Fruit fly (Drosophila melanogaster) whole organism, embryonic: ENCODE measurements around the gene sti.

Source experiments
- Bdp1 ChIP-seq: fragments of 200-800 bp; sonication (Bioruptor generic); optimal IDR thresholded peaks from 3 replicates; lab custom pipeline; 2016; ENCODE audit warnings: missing biosample characterization, missing genetic modification characterization
- CG10959 ChIP-seq: fragments of 200-800 bp; sonication (Bioruptor generic); IDR thresholded peaks from 2 replicates; pipeline ENCODE4 v1.3.6; 2022; ENCODE audit warnings: missing biosample characterization, missing genetic modification characterization
- CG11398 ChIP-seq: fragments of 200-800 bp; sonication (Bioruptor generic); optimal IDR thresholded peaks from 2 replicates; lab custom pipeline; 2016; ENCODE audit warnings: missing biosample characterization, missing genetic modification characterization
- CG11723 ChIP-seq: fragments of 200-800 bp; sonication (Bioruptor generic); optimal IDR thresholded peaks from 2 replicates; lab custom pipeline; 2017; ENCODE audit warnings: missing biosample characterization, mild to moderate bottlenecking, missing genetic modification characterization
- CG13123 ChIP-seq: fragments of 200-800 bp; sonication (Bioruptor generic); optimal IDR thresholded peaks from 2 replicates; lab custom pipeline; 2016; ENCODE audit warnings: missing biosample characterization, missing genetic modification characterization
- CG15073 ChIP-seq: fragments of 200-800 bp; sonication (Bioruptor generic); optimal IDR thresholded peaks from 2 replicates; lab custom pipeline; 2016; ENCODE audit warnings: missing biosample characterization, missing genetic modification characterization
- CG15479 ChIP-seq: fragments of 200-800 bp; sonication (Bioruptor generic); optimal IDR thresholded peaks from 3 replicates; lab custom pipeline; 2019; ENCODE audit warnings: missing biosample characterization, mild to moderate bottlenecking, missing genetic modification characterization, moderate library complexity
- CG15601 ChIP-seq: fragments of 200-800 bp; sonication (Bioruptor generic); optimal IDR thresholded peaks from 3 replicates; lab custom pipeline; 2019; ENCODE audit warnings: missing biosample characterization, mild to moderate bottlenecking, missing genetic modification characterization, moderate library complexity
- CG16779 ChIP-seq: fragments of 200-800 bp; sonication (Bioruptor generic); IDR thresholded peaks from 2 replicates; pipeline ENCODE4 v1.3.6; 2022; ENCODE audit warnings: missing biosample characterization, missing genetic modification characterization
- CG18476 ChIP-seq: fragments of 200-800 bp; sonication (Bioruptor generic); optimal IDR thresholded peaks from 2 replicates; lab custom pipeline; 2016; ENCODE audit warnings: missing biosample characterization, mild to moderate bottlenecking, missing genetic modification characterization
- CG18599 ChIP-seq: fragments of 200-800 bp; sonication (Bioruptor generic); optimal IDR thresholded peaks from 3 replicates; lab custom pipeline; 2017; ENCODE audit warnings: missing biosample characterization, missing genetic modification characterization, mild to moderate bottlenecking, moderate library complexity, missing genetic modification reagents
- CG34422 ChIP-seq: fragments of 200-800 bp; sonication (Bioruptor generic); IDR thresholded peaks from 3 replicates; pipeline ENCODE4 v1.3.6; 2022; ENCODE audit warnings: missing biosample characterization, missing genetic modification characterization
- CG3726 ChIP-seq: fragments of 200-800 bp; sonication (Bioruptor generic); IDR thresholded peaks from 3 replicates; pipeline ENCODE4, ENCODE4 v1.3.6; 2022; ENCODE audit warnings: missing biosample characterization, missing genetic modification characterization
- CG43689 ChIP-seq: fragments of 200-800 bp; sonication (Bioruptor generic); IDR thresholded peaks from 2 replicates; pipeline ENCODE4 v1.3.6; 2022; ENCODE audit warnings: missing biosample characterization, missing genetic modification characterization
- CG4424 ChIP-seq: fragments of 200-800 bp; sonication (Bioruptor generic); optimal IDR thresholded peaks from 3 replicates; lab custom pipeline; 2016; ENCODE audit warnings: missing biosample characterization, missing genetic modification characterization
- CG6175 ChIP-seq: fragments of 200-800 bp; sonication (Bioruptor generic); IDR thresholded peaks from 3 replicates; pipeline ENCODE4 v1.3.6; 2022; ENCODE audit warnings: missing biosample characterization, missing genetic modification characterization
- CG6654 ChIP-seq: fragments of 200-800 bp; sonication (Bioruptor generic); optimal IDR thresholded peaks from 2 replicates; lab custom pipeline; 2017; ENCODE audit warnings: missing biosample characterization, mild to moderate bottlenecking, missing genetic modification characterization
- CG8944 ChIP-seq: fragments of 200-800 bp; sonication (Bioruptor generic); optimal IDR thresholded peaks from 3 replicates; lab custom pipeline; 2016; ENCODE audit warnings: missing biosample characterization, missing genetic modification characterization
- CG9797 ChIP-seq: fragments of 200-800 bp; sonication (Bioruptor generic); optimal IDR thresholded peaks from 3 replicates; lab custom pipeline; 2018; ENCODE audit warnings: missing biosample characterization, mild to moderate bottlenecking, missing genetic modification characterization
- CG9876 ChIP-seq: fragments of 200-800 bp; sonication (Bioruptor generic); optimal IDR thresholded peaks from 2 replicates; lab custom pipeline; 2016; ENCODE audit warnings: missing biosample characterization, missing genetic modification characterization
- Camta ChIP-seq: fragments of 200-800 bp; sonication (Bioruptor generic); optimal IDR thresholded peaks from 2 replicates; lab custom pipeline; 2016; ENCODE audit warnings: missing biosample characterization, missing genetic modification characterization
- Chrac-16 ChIP-seq: fragments of 200-800 bp; sonication (Bioruptor generic); optimal IDR thresholded peaks from 3 replicates; lab custom pipeline; 2016; ENCODE audit warnings: missing biosample characterization, missing genetic modification characterization
- D ChIP-seq, 2 experiments: fragments of 200-800 bp in 1 of 2; fragments of >200 bp in 1 of 2; sonication (Bioruptor generic) in 1 of 2; optimal IDR thresholded peaks; 2 replicates in 1 of 2; 3 replicates in 1 of 2; lab custom pipeline; 2017; ENCODE audit warnings: mild to moderate bottlenecking in 1 of 2, missing biosample characterization in 1 of 2, missing genetic modification characterization in 1 of 2, missing genetic modification reagents in 1 of 2
- E2f1 ChIP-seq: fragments of 200-800 bp; sonication (Bioruptor generic); IDR thresholded peaks from 2 replicates; pipeline ENCODE4 v1.3.6; 2022; ENCODE audit warnings: missing biosample characterization, missing genetic modification characterization
- Hmr ChIP-seq: fragments of 200-800 bp; sonication (Bioruptor generic); optimal IDR thresholded peaks from 3 replicates; lab custom pipeline; 2017; ENCODE audit warnings: mild to moderate bottlenecking, missing biosample characterization, missing genetic modification reagents, missing genetic modification characterization
- Max ChIP-seq: fragments of 200-800 bp; sonication (Bioruptor generic); optimal IDR thresholded peaks from 2 replicates; lab custom pipeline; 2016; ENCODE audit warnings: missing biosample characterization, mild to moderate bottlenecking, missing genetic modification characterization
- Mrtf ChIP-seq: fragments of 200-800 bp; sonication (Bioruptor generic); IDR thresholded peaks from 3 replicates; pipeline ENCODE4 v1.3.6; 2022; ENCODE audit warnings: missing biosample characterization, missing genetic modification characterization
- NC2β ChIP-seq: fragments of 200-800 bp; sonication (Bioruptor generic); optimal IDR thresholded peaks from 2 replicates; lab custom pipeline; 2016; ENCODE audit warnings: missing biosample characterization, missing genetic modification characterization
- NK7.1 ChIP-seq: fragments of 200-800 bp; sonication (Bioruptor generic); optimal IDR thresholded peaks from 3 replicates; lab custom pipeline; 2016; ENCODE audit warnings: missing biosample characterization, missing genetic modification characterization
- Neu2 ChIP-seq: fragments of 200-800 bp; sonication (Bioruptor generic); optimal IDR thresholded peaks from 3 replicates; lab custom pipeline; 2016; ENCODE audit warnings: missing biosample characterization, missing genetic modification characterization, borderline replicate concordance
- Nf-YA ChIP-seq: fragments of 200-800 bp; sonication (Bioruptor generic); IDR thresholded peaks from 2 replicates; pipeline ENCODE4 v1.3.6; 2022; ENCODE audit warnings: missing biosample characterization, missing genetic modification characterization
- NfI ChIP-seq: fragments of 200-800 bp; sonication (Bioruptor generic); optimal IDR thresholded peaks from 3 replicates; lab custom pipeline; 2018; ENCODE audit warnings: missing biosample characterization, mild to moderate bottlenecking, missing genetic modification characterization, moderate library complexity
- Opbp ChIP-seq: fragments of 200-800 bp; sonication (Bioruptor generic); IDR thresholded peaks from 3 replicates; pipeline ENCODE4 v1.3.6; 2022; ENCODE audit warnings: missing biosample characterization, missing genetic modification characterization; ENCODE audit not compliant: partially characterized antibody
- Six4 ChIP-seq: fragments of 200-800 bp; sonication (Bioruptor generic); optimal IDR thresholded peaks from 2 replicates; lab custom pipeline; 2016; ENCODE audit warnings: missing biosample characterization, missing genetic modification characterization
- bab2 ChIP-seq: fragments of 200-800 bp; sonication (Bioruptor generic); optimal IDR thresholded peaks from 2 replicates; lab custom pipeline; 2016; ENCODE audit warnings: missing biosample characterization, missing genetic modification characterization
- bbx ChIP-seq: fragments of 200-800 bp; sonication (Bioruptor generic); IDR thresholded peaks from 2 replicates; pipeline ENCODE4 v1.3.6; 2022; ENCODE audit warnings: missing biosample characterization, missing genetic modification characterization; ENCODE audit not compliant: partially characterized antibody
- dan ChIP-seq: fragments of 200-800 bp; sonication (Bioruptor generic); IDR thresholded peaks from 2 replicates; pipeline ENCODE4 v1.3.6; 2022; ENCODE audit warnings: missing biosample characterization, missing genetic modification characterization
- dimm ChIP-seq: fragments of 200-800 bp; sonication (Bioruptor generic); IDR thresholded peaks from 2 replicates; pipeline ENCODE4 v1.3.6; 2022; ENCODE audit warnings: missing biosample characterization, missing genetic modification characterization
- disco-r ChIP-seq: fragments of 200-800 bp; sonication (Bioruptor generic); optimal IDR thresholded peaks from 2 replicates; lab custom pipeline; 2016; ENCODE audit warnings: missing biosample characterization, missing genetic modification characterization
- dm ChIP-seq: fragments of 200-800 bp; sonication (Bioruptor generic); optimal IDR thresholded peaks from 3 replicates; lab custom pipeline; 2016; ENCODE audit warnings: missing biosample characterization, missing genetic modification characterization
- exex ChIP-seq: fragments of 200-800 bp; sonication (Bioruptor generic); optimal IDR thresholded peaks from 4 replicates; lab custom pipeline; 2018; ENCODE audit warnings: missing biosample characterization, mild to moderate bottlenecking, missing genetic modification characterization, moderate library complexity
- knrl ChIP-seq: fragments of 200-800 bp; sonication (Bioruptor generic); IDR thresholded peaks from 3 replicates; pipeline ENCODE4 v1.3.6; 2022; ENCODE audit warnings: missing biosample characterization, missing genetic modification characterization; ENCODE audit not compliant: partially characterized antibody
- pan ChIP-seq, 4 experiments: fragments of >200 bp in 3 of 4; fragments of 200-800 bp in 1 of 4; sonication (Bioruptor generic) in 1 of 4; optimal IDR thresholded peaks in 3 of 4; IDR thresholded peaks in 1 of 4; 2 replicates each; pipeline versions ENCODE4 v1.3.6 to Lab custom; 2017 to 2022; ENCODE audit warnings: missing biosample characterization in 2 of 4, missing genetic modification characterization in 2 of 4, mixed read lengths in 1 of 4
- peb ChIP-seq: fragments of 200-800 bp; sonication (Bioruptor generic); IDR thresholded peaks from 2 replicates; pipeline ENCODE4 v1.3.6; 2022; ENCODE audit warnings: missing biosample characterization, missing genetic modification characterization
- schlank ChIP-seq: fragments of 200-800 bp; sonication (Bioruptor generic); optimal IDR thresholded peaks from 2 replicates; lab custom pipeline; 2018; ENCODE audit warnings: missing biosample characterization, mild to moderate bottlenecking, missing genetic modification characterization
- sisA ChIP-seq: fragments of 200-800 bp; sonication (Bioruptor generic); IDR thresholded peaks from 2 replicates; pipeline ENCODE4 v1.3.6; 2022; ENCODE audit warnings: missing biosample characterization, missing genetic modification characterization
- slbo ChIP-seq: fragments of 200-800 bp; sonication (Bioruptor generic); IDR thresholded peaks from 2 replicates; pipeline ENCODE4 v1.3.6; 2022; ENCODE audit warnings: missing biosample characterization, missing genetic modification characterization
- tio ChIP-seq: fragments of 200-800 bp; sonication (Bioruptor generic); optimal IDR thresholded peaks from 2 replicates; lab custom pipeline; 2017; ENCODE audit warnings: missing biosample characterization, missing genetic modification characterization, inconsistent platforms
- twi ChIP-seq: fragments of 200-800 bp; optimal IDR thresholded peaks from 2 replicates; lab custom pipeline; 2019; ENCODE audit warnings: missing biosample characterization, mild to moderate bottlenecking, missing genetic modification characterization, moderate library complexity

The sti gene

dm6 chr3L:12490418-12491035, 24.1 kb downstream of the sti start, which contains the start of gene CG10660 (continued):
- TF ChIP-seq bbx (GFP tag; lab: Robert Waterston, UW) = no peak
- peak; percentile 69 for TF ChIP-seq dimm (GFP tag; lab: Robert Waterston, UW)
- TF ChIP-seq NfI (GFP tag; lab: Kevin White, UChicago) = peak; percentile 81
- TF ChIP-seq D (optimal IDR thresholded peaks at IDR 0.05; lab: Kevin White, UChicago) = no peak
- peak; percentile 88 for TF ChIP-seq D (GFP tag; optimal IDR thresholded peaks at IDR 0.05; lab: Kevin White, UChicago)
- peak; percentile 79 for TF ChIP-seq bab2 (GFP tag; lab: Kevin White, UChicago)
- peak; percentile 91 for TF ChIP-seq CG34422
- TF ChIP-seq CG8944 = peak; percentile 63
- peak; percentile 40 for TF ChIP-seq CG11398 (GFP tag; lab: Kevin White, UChicago)
- TF ChIP-seq Six4 (GFP tag; lab: Kevin White, UChicago) = peak; percentile 66
- TF ChIP-seq CG16779 (GFP tag; lab: Robert Waterston, UW) = 0 out of 2 replicates have a peak, but pooled peaks have one; percentile 55
- TF ChIP-seq twi = peak; percentile 68
- TF ChIP-seq sisA (GFP tag; lab: Robert Waterston, UW) = peak; percentile 87
- TF ChIP-seq knrl (GFP tag; lab: Robert Waterston, UW) = no peak
- peak; percentile 70 for TF ChIP-seq CG11723 (GFP tag; lab: Kevin White, UChicago)
- peak; percentile 87 for TF ChIP-seq CG18476 (GFP tag; lab: Kevin White, UChicago)
- TF ChIP-seq CG13123 (GFP tag; lab: Kevin White, UChicago) = peak; percentile 27
- TF ChIP-seq Hmr = peak; percentile 89
- peak; percentile 81 for TF ChIP-seq E2f1 (GFP tag; lab: Robert Waterston, UW)
- peak; percentile 66; the same call in 1 of the 2 replicates for TF ChIP-seq CG10959 (GFP tag; lab: Robert Waterston, UW)
- no peak for TF ChIP-seq Neu2
- peak; percentile 74 for TF ChIP-seq Chrac-16
- TF ChIP-seq CG4424 = peak; percentile 80
- TF ChIP-seq slbo (GFP tag; lab: Robert Waterston, UW) = peak; percentile 85
- TF ChIP-seq Bdp1 = peak; percentile 50
- peak; percentile 49 for TF ChIP-seq Camta (GFP tag; lab: Kevin White, UChicago)
- TF ChIP-seq CG43689 (GFP tag; lab: Robert Waterston, UW) = 0 out of 2 replicates have a peak, but pooled peaks have one; percentile 18
- peak; percentile 13 for TF ChIP-seq CG9797 (GFP tag; lab: Kevin White, UChicago)
- peak; percentile 56 for TF ChIP-seq dm
- TF ChIP-seq CG18599 = peak; percentile 88
- TF ChIP-seq exex (tag; lab: Kevin White, UChicago) = peak; percentile 22
- TF ChIP-seq CG15073 (GFP tag; lab: Kevin White, UChicago) = peak; percentile 22
- TF ChIP-seq peb (GFP tag; lab: Robert Waterston, UW) = peak; percentile 75
- TF ChIP-seq pan (optimal IDR thresholded peaks at IDR 0.05; lab: Kevin White, UChicago) = no peak
- TF ChIP-seq pan (GFP tag; optimal IDR thresholded peaks at IDR 0.05 in 1 of 2, IDR thresholded peaks at IDR 0.05 in 1 of 2) = peak in 1 of 2 experiments; percentile 87
- 0 out of 3 replicates have a peak, but pooled peaks have one; percentile 14 for TF ChIP-seq CG6175
- peak; percentile 54 for TF ChIP-seq NK7.1 (GFP tag; lab: Kevin White, UChicago)
- TF ChIP-seq CG15479 (GFP tag; lab: Kevin White, UChicago) = no peak
- TF ChIP-seq tio (GFP tag; lab: Kevin White, UChicago) = peak; percentile 70
- TF ChIP-seq Nf-YA (GFP tag; lab: Robert Waterston, UW) = peak; percentile 82
- TF ChIP-seq CG6654 = peak; percentile 78
- peak; percentile 64 for TF ChIP-seq schlank
- no peak for TF ChIP-seq disco-r (GFP tag; lab: Kevin White, UChicago)
- peak; percentile 67 for TF ChIP-seq NC2β (GFP tag; lab: Kevin White, UChicago)
- TF ChIP-seq dan (GFP tag; lab: Robert Waterston, UW) = no peak
- TF ChIP-seq Mrtf = peak; percentile 86
- TF ChIP-seq CG3726 (GFP tag; lab: Robert Waterston, UW) = 0 out of 3 replicates have a peak, but pooled peaks have one; percentile 53
- TF ChIP-seq CG15601 (tag; lab: Kevin White, UChicago) = peak; percentile 87
- peak; percentile 65 for TF ChIP-seq Max (GFP tag; lab: Kevin White, UChicago)
- TF ChIP-seq Opbp (GFP tag; lab: Robert Waterston, UW) = no peak
- TF ChIP-seq CG9876 = no peak
